Worm (Caenorhabditis elegans): ENCODE data around the gene cat-2.

- TF ChIP-seq sox-4 (tag; optimal IDR thresholded peaks at IDR 0.05) (no peak), egl-27 (tag; optimal IDR thresholded peaks at IDR 0.05) (no peak), nhr-237 (tag; optimal IDR thresholded peaks at IDR 0.05) (no peak), nhr-28 (tag; optimal IDR thresholded peaks at IDR 0.05) (no peak)
These were observed 17.6 kb upstream of the cat-2 start for ce11 chrII:240043-240442.

Measured in whole organism, L1 larva.